Fruit fly (Drosophila melanogaster): Measurements from ENCODE around the gene CG11617.

DNA sequence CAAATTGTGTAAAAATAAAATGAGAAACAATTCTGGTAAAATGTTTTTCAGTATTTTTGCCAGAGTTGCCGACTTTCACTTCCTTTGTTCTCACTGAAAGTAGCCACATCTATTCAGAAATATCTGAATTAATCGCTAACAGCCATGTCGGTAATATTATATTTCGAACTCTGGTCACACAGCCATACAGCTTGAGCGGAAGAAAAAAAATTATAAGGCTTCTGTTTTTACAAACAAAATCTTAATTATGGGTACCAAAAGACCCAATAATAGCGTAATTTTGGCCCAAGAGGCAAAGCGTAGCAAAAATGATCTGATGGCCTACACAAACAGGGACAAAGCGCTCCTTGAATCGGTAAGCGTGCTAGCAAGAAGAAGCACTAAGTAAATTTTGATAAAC is 51.1 kb downstream of the CG11617 start, which contains the start of gene CG3436:
- TF ChIP-seq h (GFP tag; optimal IDR thresholded peaks at IDR 0.05) (peak; percentile 3), pan (optimal IDR thresholded peaks at IDR 0.05) (no peak), foxo (GFP tag; optimal IDR thresholded peaks at IDR 0.05) (no peak), psq (GFP tag; optimal IDR thresholded peaks at IDR 0.05) (no peak), Dif (GFP tag; optimal IDR thresholded peaks at IDR 0.05; ENCODE audit: partially characterized antibody) (no peak), Hr78 (GFP tag; optimal IDR thresholded peaks at IDR 0.05) (no peak), dmrt93B (GFP tag; optimal IDR thresholded peaks at IDR 0.05) (no peak), jim (GFP tag; optimal IDR thresholded peaks at IDR 0.05) (no peak), usp (GFP tag; optimal IDR thresholded peaks at IDR 0.05) (no peak), fru (GFP tag; optimal IDR thresholded peaks at IDR 0.05) (no peak), CG32264 (GFP tag; optimal IDR thresholded peaks at IDR 0.05) (no peak), Hr83 (GFP tag; optimal IDR thresholded peaks at IDR 0.05; ENCODE audit: poor library complexity, severe bottlenecking) (no peak), lola (GFP tag; optimal IDR thresholded peaks at IDR 0.05) (no peak), br (GFP tag; optimal IDR thresholded peaks at IDR 0.05) (no peak)
